Worm (Caenorhabditis elegans) whole organism, L1 larva: ENCODE data around the gene ZK632.11.

Source experiments
- C16A3.4 ChIP-seq: fragments of 150-350 bp; optimal IDR thresholded peaks from 2 replicates; lab custom pipeline; 2014; ENCODE audit warnings: missing biosample characterization, missing genetic modification characterization
- F16B12.6 ChIP-seq: fragments of 150-350 bp; optimal IDR thresholded peaks from 2 replicates; lab custom pipeline; 2014; ENCODE audit warnings: missing biosample characterization, missing genetic modification characterization
- aha-1 ChIP-seq: fragments of 150-350 bp; optimal IDR thresholded peaks from 2 replicates; lab custom pipeline; 2014; ENCODE audit warnings: missing biosample characterization, missing genetic modification characterization
- alr-1 ChIP-seq: fragments of 200-800 bp; sonication (Bioruptor generic); optimal IDR thresholded peaks from 2 replicates; lab custom pipeline; 2018; ENCODE audit warnings: borderline replicate concordance, mild to moderate bottlenecking, missing genetic modification characterization, missing compliant biosample characterization
- aly-2 ChIP-seq: fragments of 150-350 bp; optimal IDR thresholded peaks from 2 replicates; lab custom pipeline; 2014; ENCODE audit warnings: missing biosample characterization, missing genetic modification characterization
- blmp-1 ChIP-seq: fragments of 150-350 bp; optimal IDR thresholded peaks from 2 replicates; lab custom pipeline; 2014; ENCODE audit warnings: missing biosample characterization, missing genetic modification characterization
- ceh-63 ChIP-seq: fragments of 200-800 bp; sonication (Bioruptor generic); optimal IDR thresholded peaks from 2 replicates; lab custom pipeline; 2018; ENCODE audit warnings: mild to moderate bottlenecking, missing genetic modification characterization, missing compliant biosample characterization
- ceh-82 ChIP-seq, 3 experiments: fragments of 150-350 bp in 1 of 3; sonication (generic microtip) in 2 of 3; optimal IDR thresholded peaks; 2 replicates each; lab custom pipeline; 2014 to 2017; ENCODE audit warnings: missing biosample characterization in 3 of 3, missing genetic modification characterization in 3 of 3
- ces-1 ChIP-seq: fragments of 150-350 bp; optimal IDR thresholded peaks from 2 replicates; lab custom pipeline; 2014; ENCODE audit warnings: missing biosample characterization, missing genetic modification reagents, missing genetic modification characterization
- dpl-1 ChIP-seq, 3 experiments: fragments of 150-350 bp in 2 of 3; sonication (generic microtip) in 1 of 3; optimal IDR thresholded peaks; 2 replicates each; lab custom pipeline; 2014 to 2017; ENCODE audit warnings: missing biosample characterization in 3 of 3, missing genetic modification characterization in 3 of 3, missing genetic modification reagents in 3 of 3
- efl-1 ChIP-seq, 4 experiments: fragments of 150-350 bp; optimal IDR thresholded peaks in 3 of 4; peaks in 1 of 4; 1 replicate in 1 of 4; 2 replicates in 3 of 4; lab custom pipeline; 2014; ENCODE audit warnings: missing biosample characterization in 2 of 4, missing genetic modification characterization in 2 of 4, missing genetic modification reagents in 2 of 4
- efl-3 ChIP-seq: fragments of 200-800 bp; sonication (Bioruptor generic); optimal IDR thresholded peaks from 2 replicates; lab custom pipeline; 2018; ENCODE audit warnings: mild to moderate bottlenecking, missing genetic modification characterization, missing compliant biosample characterization
- egl-13 ChIP-seq: sonication (generic microtip); optimal IDR thresholded peaks from 2 replicates; lab custom pipeline; 2016; ENCODE audit warnings: missing genotype, missing genetic modification reagents, missing genetic modification characterization, missing compliant biosample characterization
- elt-3 ChIP-seq, 6 experiments: fragments of 150-350 bp in 1 of 6; sonication (generic microtip); optimal IDR thresholded peaks; 2 replicates each; lab custom pipeline; 2017 to 2018; ENCODE audit warnings: missing biosample characterization in 6 of 6, missing genetic modification characterization in 6 of 6, inconsistent platforms in 1 of 6
- ets-5 ChIP-seq: fragments of 200-800 bp; sonication (Bioruptor generic); IDR thresholded peaks from 2 replicates; pipeline ENCODE4 v1.3.6; 2022; ENCODE audit warnings: missing genetic modification characterization, missing compliant biosample characterization
- fkh-10 ChIP-seq: sonication (generic microtip); optimal IDR thresholded peaks from 2 replicates; lab custom pipeline; 2017; ENCODE audit warnings: missing biosample characterization, missing genetic modification reagents, missing genetic modification characterization
- fkh-4 ChIP-seq: sonication (generic microtip); optimal IDR thresholded peaks from 2 replicates; lab custom pipeline; 2016; ENCODE audit warnings: missing compliant biosample characterization, missing genetic modification characterization, borderline replicate concordance
- fkh-8 ChIP-seq: sonication (generic microtip); optimal IDR thresholded peaks from 2 replicates; lab custom pipeline; 2016; ENCODE audit warnings: mild to moderate bottlenecking, missing genetic modification characterization, missing compliant biosample characterization
- hlh-4 ChIP-seq: sonication (generic microtip); optimal IDR thresholded peaks from 2 replicates; lab custom pipeline; 2016; ENCODE audit warnings: mild to moderate bottlenecking, missing genetic modification characterization, missing compliant biosample characterization
- hpl-2 ChIP-seq: fragments of 150-350 bp; optimal IDR thresholded peaks from 2 replicates; lab custom pipeline; 2014; ENCODE audit warnings: missing biosample characterization, missing genetic modification reagents, missing genetic modification characterization
- irx-1 ChIP-seq: sonication (generic microtip); optimal IDR thresholded peaks from 2 replicates; lab custom pipeline; 2016; ENCODE audit warnings: missing genetic modification characterization, missing compliant biosample characterization
- lin-15B ChIP-seq: fragments of 150-350 bp; sonication (generic microtip); optimal IDR thresholded peaks from 3 replicates; lab custom pipeline; 2014; ENCODE audit warnings: missing biosample characterization, missing genetic modification characterization
- lin-35 ChIP-seq, 2 experiments: fragments of 150-350 bp; optimal IDR thresholded peaks; 2 replicates each; lab custom pipeline; 2014; ENCODE audit warnings: missing biosample characterization in 2 of 2, missing genetic modification characterization in 2 of 2, missing genetic modification reagents in 2 of 2
- lsy-2 ChIP-seq, 2 experiments: fragments of 150-350 bp; optimal IDR thresholded peaks; 2 replicates each; lab custom pipeline; 2014; ENCODE audit warnings: missing biosample characterization in 2 of 2, missing genetic modification characterization in 2 of 2
- mep-1 ChIP-seq: fragments of 150-350 bp; optimal IDR thresholded peaks from 2 replicates; lab custom pipeline; 2014; ENCODE audit warnings: missing biosample characterization, missing genetic modification characterization
- nhr-11 ChIP-seq: fragments of 150-350 bp; optimal IDR thresholded peaks from 2 replicates; lab custom pipeline; 2014; ENCODE audit warnings: missing biosample characterization, missing genetic modification characterization
- nhr-12 ChIP-seq: sonication (generic microtip); optimal IDR thresholded peaks from 2 replicates; lab custom pipeline; 2017; ENCODE audit warnings: missing biosample characterization, missing genetic modification characterization
- nhr-19 ChIP-seq: fragments of 200-800 bp; sonication (Bioruptor generic); conservative IDR thresholded peaks from 2 replicates; pipeline ENCODE4 v1.3.6; 2022; ENCODE audit warnings: missing genetic modification characterization, missing compliant biosample characterization
- nhr-20 ChIP-seq: sonication (generic microtip); optimal IDR thresholded peaks from 2 replicates; lab custom pipeline; 2016; ENCODE audit warnings: mild to moderate bottlenecking, missing genetic modification characterization, missing compliant biosample characterization
- nhr-237 ChIP-seq: fragments of 150-350 bp; optimal IDR thresholded peaks from 2 replicates; lab custom pipeline; 2014; ENCODE audit warnings: missing biosample characterization, missing genetic modification characterization
- nhr-71 ChIP-seq: sonication (generic microtip); optimal IDR thresholded peaks from 2 replicates; lab custom pipeline; 2016; ENCODE audit warnings: mild to moderate bottlenecking, missing genetic modification characterization, moderate library complexity, missing compliant biosample characterization
- nhr-77 ChIP-seq: fragments of 150-350 bp; optimal IDR thresholded peaks from 2 replicates; lab custom pipeline; 2014; ENCODE audit warnings: missing biosample characterization, missing genetic modification characterization
- nhr-84 ChIP-seq: sonication (generic microtip); optimal IDR thresholded peaks from 2 replicates; lab custom pipeline; 2017; ENCODE audit warnings: missing biosample characterization, missing genetic modification characterization
- nhr-90 ChIP-seq: sonication (generic microtip); optimal IDR thresholded peaks from 2 replicates; lab custom pipeline; 2016; ENCODE audit warnings: mild to moderate bottlenecking, missing genetic modification characterization, missing compliant biosample characterization; ENCODE audit not compliant: poor library complexity
- pag-3 ChIP-seq: sonication (generic microtip); optimal IDR thresholded peaks from 2 replicates; lab custom pipeline; 2017; ENCODE audit warnings: missing genetic modification characterization, mild to moderate bottlenecking, missing compliant biosample characterization, antibody characterized with exemption, borderline replicate concordance; ENCODE audit not compliant: insufficient read depth
- pqm-1 ChIP-seq: sonication (generic microtip); optimal IDR thresholded peaks from 3 replicates; lab custom pipeline; 2017; ENCODE audit warnings: missing biosample characterization, missing genetic modification characterization
- rnt-1 ChIP-seq: sonication (generic microtip); optimal IDR thresholded peaks from 2 replicates; lab custom pipeline; 2016; ENCODE audit warnings: mild to moderate bottlenecking, missing genetic modification characterization, moderate library complexity, missing compliant biosample characterization
- snpc-4 ChIP-seq: fragments of 150-350 bp; optimal IDR thresholded peaks from 2 replicates; lab custom pipeline; 2014; ENCODE audit warnings: missing biosample characterization, missing genetic modification characterization
- snu-23 ChIP-seq: sonication (generic microtip); optimal IDR thresholded peaks from 2 replicates; lab custom pipeline; 2016; ENCODE audit warnings: missing genetic modification characterization, missing compliant biosample characterization
- sptf-1 ChIP-seq: fragments of 150-350 bp; optimal IDR thresholded peaks from 2 replicates; lab custom pipeline; 2014; ENCODE audit warnings: missing biosample characterization, missing genetic modification characterization
- sup-37 ChIP-seq: fragments of 200-800 bp; sonication (Bioruptor generic); optimal IDR thresholded peaks from 2 replicates; lab custom pipeline; 2018; ENCODE audit warnings: mild to moderate bottlenecking, missing genetic modification characterization, missing compliant biosample characterization
- swsn-7 ChIP-seq: sonication (generic microtip); optimal IDR thresholded peaks from 2 replicates; lab custom pipeline; 2016; ENCODE audit warnings: missing genetic modification characterization, missing compliant biosample characterization
- tlp-1 ChIP-seq: fragments of 150-350 bp; optimal IDR thresholded peaks from 2 replicates; lab custom pipeline; 2014; ENCODE audit warnings: missing biosample characterization, missing genetic modification characterization
- unc-130 ChIP-seq: fragments of 150-350 bp; optimal IDR thresholded peaks from 2 replicates; lab custom pipeline; 2017; ENCODE audit warnings: missing biosample characterization, missing genetic modification characterization, inconsistent platforms
- unc-30 ChIP-seq: sonication (generic microtip); optimal IDR thresholded peaks from 2 replicates; lab custom pipeline; 2017; ENCODE audit warnings: missing biosample characterization, missing genetic modification characterization
- unc-86 ChIP-seq: sonication (generic microtip); optimal IDR thresholded peaks from 2 replicates; lab custom pipeline; 2016; ENCODE audit warnings: missing genetic modification characterization, missing compliant biosample characterization
- unc-98 ChIP-seq: fragments of 200-800 bp; sonication (Bioruptor generic); IDR thresholded peaks from 2 replicates; pipeline ENCODE4 v1.3.6; 2022; ENCODE audit warnings: missing genetic modification characterization, missing compliant biosample characterization
- zip-4 ChIP-seq: fragments of 200-800 bp; sonication (Bioruptor generic); optimal IDR thresholded peaks from 2 replicates; lab custom pipeline; 2018; ENCODE audit warnings: mild to moderate bottlenecking, missing genetic modification characterization, moderate library complexity, missing compliant biosample characterization
- ztf-11 ChIP-seq, 2 experiments: sonication (generic microtip); optimal IDR thresholded peaks; 2 replicates each; lab custom pipeline; 2016 to 2017; ENCODE audit warnings: missing genetic modification characterization in 2 of 2, missing biosample characterization in 1 of 2, missing compliant biosample characterization in 1 of 2
- ztf-4 ChIP-seq: fragments of 150-350 bp; optimal IDR thresholded peaks from 2 replicates; lab custom pipeline; 2014; ENCODE audit warnings: missing biosample characterization, missing genetic modification characterization

The ZK632.11 gene

ce11 chrIII:9861470-9862342 lies 34.0 kb downstream of the ZK632.11 start:
- TF ChIP-seq egl-13 (tag; lab: Kevin White, UChicago) (peak; percentile 46), efl-1 (optimal IDR thresholded peaks at IDR 0.05; lab: Kevin White, UChicago) (peak; percentile 47 to 53), efl-1 (GFP tag; optimal IDR thresholded peaks at IDR 0.05 in 1 of 2; lab: Kevin White, UChicago) (peak; percentile 22 to 85), snu-23 (GFP tag; lab: Kevin White, UChicago) (peak; percentile 59), unc-130 (tag; lab: Kevin White, UChicago) (peak; percentile 45), F16B12.6 (tag; lab: Kevin White, UChicago) (no peak), elt-3 (tag; optimal IDR thresholded peaks at IDR 0.05; lab: Kevin White, UChicago) (peak in 1 of 6 experiments; percentile 18), ztf-4 (tag; lab: Kevin White, UChicago) (no peak), rnt-1 (tag; lab: Kevin White, UChicago) (peak; percentile 79), mep-1 (tag; lab: Kevin White, UChicago) (peak; percentile 63), swsn-7 (tag; lab: Kevin White, UChicago) (peak; percentile 61), aha-1 (no peak), nhr-71 (tag; lab: Kevin White, UChicago) (peak; percentile 74), lin-15B (tag; lab: Kevin White, UChicago) (no peak), ceh-63 (GFP tag; lab: Kevin White, UChicago) (no peak), nhr-12 (tag; lab: Kevin White, UChicago) (no peak), ces-1 (GFP tag; lab: Kevin White, UChicago) (no peak), ztf-11 (tag; optimal IDR thresholded peaks at IDR 0.05; lab: Kevin White, UChicago) (peak in 1 of 2 experiments; percentile 61), fkh-4 (tag; lab: Kevin White, UChicago) (no peak), pqm-1 (tag; lab: Kevin White, UChicago) (no peak), lin-35 (GFP tag; optimal IDR thresholded peaks at IDR 0.05; lab: Kevin White, UChicago) (peak; percentile 44 to 67), sptf-1 (no peak), blmp-1 (tag; lab: Kevin White, UChicago) (peak; percentile 12), irx-1 (peak; percentile 46), unc-30 (no peak), fkh-8 (tag; lab: Kevin White, UChicago) (peak; percentile 49), snpc-4 (tag; lab: Kevin White, UChicago) (no peak), sup-37 (GFP tag; lab: Kevin White, UChicago) (no peak), dpl-1 (GFP tag; optimal IDR thresholded peaks at IDR 0.05; lab: Kevin White, UChicago) (peak; percentile 23 to 47 (median 36)), nhr-77 (peak; percentile 30), nhr-237 (tag; lab: Kevin White, UChicago) (no peak), ets-5 (GFP tag; lab: Robert Waterston, UW) (no peak), nhr-84 (no peak), zip-4 (no peak), unc-98 (no peak), nhr-20 (tag; lab: Kevin White, UChicago) (peak; percentile 53), efl-3 (no peak), nhr-11 (peak; percentile 8), hpl-2 (GFP tag; lab: Kevin White, UChicago) (no peak), fkh-10 (GFP tag; lab: Kevin White, UChicago) (peak; percentile 10), alr-1 (no peak), tlp-1 (no peak), lsy-2 (tag; optimal IDR thresholded peaks at IDR 0.05; lab: Kevin White, UChicago) (peak; percentile 48 to 76), ceh-82 (tag; optimal IDR thresholded peaks at IDR 0.05; lab: Kevin White, UChicago) (peak; percentile 42 to 58 (median 53)), nhr-90 (tag; lab: Kevin White, UChicago) (peak; percentile 63), nhr-19 (GFP tag; lab: Robert Waterston, UW) (peak; percentile 43), aly-2 (peak; percentile 49), pag-3 (tag; lab: Kevin White, UChicago) (no peak), C16A3.4 (tag; lab: Kevin White, UChicago) (peak; percentile 63), hlh-4 (tag; lab: Kevin White, UChicago) (no peak), unc-86 (tag; lab: Kevin White, UChicago) (peak; percentile 37)
